Fruit fly (Drosophila melanogaster) whole organism, embryonic: ENCODE measurements around the gene CG9948.

Experiments used
- Abd-B ChIP-seq: fragments of 200-800 bp; sonication (Bioruptor generic); optimal IDR thresholded peaks from 2 replicates; lab custom pipeline; 2018; ENCODE audit warnings: missing biosample characterization, mild to moderate bottlenecking, missing genetic modification characterization, moderate library complexity
- Ada2b ChIP-seq: fragments of 200-800 bp; sonication (Bioruptor generic); IDR thresholded peaks from 2 replicates; pipeline ENCODE4 v1.3.6; 2022; ENCODE audit warnings: missing biosample characterization, missing genetic modification characterization
- Aef1 ChIP-seq: fragments of 200-800 bp; sonication (Bioruptor generic); IDR thresholded peaks from 3 replicates; pipeline ENCODE4 v1.3.6; 2022; ENCODE audit warnings: missing biosample characterization, missing genetic modification characterization
- Blimp-1 ChIP-seq: fragments of 200-800 bp; sonication (Bioruptor generic); optimal IDR thresholded peaks from 3 replicates; lab custom pipeline; 2018; ENCODE audit warnings: missing biosample characterization, missing genetic modification characterization, mild to moderate bottlenecking, moderate library complexity, missing genetic modification reagents
- CG10654 ChIP-seq: fragments of 200-800 bp; sonication (Bioruptor generic); optimal IDR thresholded peaks from 2 replicates; lab custom pipeline; 2016; ENCODE audit warnings: missing biosample characterization, missing genetic modification characterization
- CG11456 ChIP-seq: fragments of 200-800 bp; sonication (Bioruptor generic); IDR thresholded peaks from 3 replicates; pipeline ENCODE4 v1.3.6; 2022; ENCODE audit warnings: missing biosample characterization, missing genetic modification characterization
- CG12155 ChIP-seq: fragments of 200-800 bp; sonication (Bioruptor generic); optimal IDR thresholded peaks from 3 replicates; lab custom pipeline; 2016; ENCODE audit warnings: missing biosample characterization, missing genetic modification characterization
- CG1233 ChIP-seq: fragments of 200-800 bp; sonication (Bioruptor generic); optimal IDR thresholded peaks from 4 replicates; lab custom pipeline; 2018; ENCODE audit warnings: missing biosample characterization, mild to moderate bottlenecking, missing genetic modification characterization
- CG14050 ChIP-seq: fragments of 200-800 bp; sonication (Bioruptor generic); IDR thresholded peaks from 3 replicates; pipeline ENCODE4 v1.3.6; 2022; ENCODE audit warnings: missing biosample characterization, missing genetic modification characterization
- CG15011 ChIP-seq: fragments of 200-800 bp; sonication (Bioruptor generic); optimal IDR thresholded peaks from 3 replicates; lab custom pipeline; 2018; ENCODE audit warnings: missing biosample characterization, mild to moderate bottlenecking, missing genetic modification characterization
- CG1602 ChIP-seq: fragments of 200-800 bp; sonication (Bioruptor generic); optimal IDR thresholded peaks from 3 replicates; lab custom pipeline; 2016; ENCODE audit warnings: missing biosample characterization, missing genetic modification characterization
- CG16815 ChIP-seq: fragments of 200-800 bp; sonication (Bioruptor generic); optimal IDR thresholded peaks from 3 replicates; lab custom pipeline; 2017; ENCODE audit warnings: missing biosample characterization, mild to moderate bottlenecking, missing genetic modification characterization
- CG17328 ChIP-seq: fragments of 200-800 bp; sonication (Bioruptor generic); IDR thresholded peaks from 2 replicates; pipeline ENCODE4 v1.3.6; 2022; ENCODE audit warnings: missing biosample characterization, missing genetic modification characterization
- CG17361 ChIP-seq: fragments of 200-800 bp; sonication (Bioruptor generic); IDR thresholded peaks from 3 replicates; pipeline ENCODE4 v1.3.6; 2022; ENCODE audit warnings: missing biosample characterization, missing genetic modification characterization
- CG17385 ChIP-seq: fragments of 200-800 bp; sonication (Bioruptor generic); optimal IDR thresholded peaks from 3 replicates; lab custom pipeline; 2018; ENCODE audit warnings: missing biosample characterization, mild to moderate bottlenecking, missing genetic modification characterization
- CG18764 ChIP-seq: fragments of 200-800 bp; sonication (Bioruptor generic); optimal IDR thresholded peaks from 3 replicates; lab custom pipeline; 2016; ENCODE audit warnings: missing biosample characterization, missing genetic modification characterization
- CG2889 ChIP-seq: fragments of 200-800 bp; sonication (Bioruptor generic); IDR thresholded peaks from 3 replicates; pipeline ENCODE4 v1.3.6; 2022; ENCODE audit warnings: missing biosample characterization, missing genetic modification characterization
- CG3163 ChIP-seq: fragments of 200-800 bp; sonication (Bioruptor generic); optimal IDR thresholded peaks from 3 replicates; lab custom pipeline; 2016; ENCODE audit warnings: missing biosample characterization, missing genetic modification characterization
- CG4328 ChIP-seq: fragments of 200-800 bp; sonication (Bioruptor generic); optimal IDR thresholded peaks from 3 replicates; lab custom pipeline; 2017; ENCODE audit warnings: missing biosample characterization, missing genetic modification reagents, missing genetic modification characterization
- CG4820 ChIP-seq: fragments of 200-800 bp; sonication (Bioruptor generic); optimal IDR thresholded peaks from 3 replicates; lab custom pipeline; 2016; ENCODE audit warnings: missing biosample characterization, missing genetic modification characterization
- CG5180 ChIP-seq: fragments of 200-800 bp; sonication (Bioruptor generic); optimal IDR thresholded peaks from 3 replicates; lab custom pipeline; 2017; ENCODE audit warnings: missing biosample characterization, missing genetic modification characterization, mild to moderate bottlenecking, moderate library complexity, missing genetic modification reagents
- CG7745 ChIP-seq: fragments of 200-800 bp; sonication (Bioruptor generic); optimal IDR thresholded peaks from 2 replicates; lab custom pipeline; 2018; ENCODE audit warnings: missing biosample characterization, mild to moderate bottlenecking, missing genetic modification characterization, moderate library complexity
- CG7963 ChIP-seq: fragments of 200-800 bp; sonication (Bioruptor generic); IDR thresholded peaks from 3 replicates; pipeline ENCODE4 v1.3.6; 2022; ENCODE audit warnings: missing biosample characterization, missing genetic modification characterization; ENCODE audit not compliant: partially characterized antibody
- CG9797 ChIP-seq: fragments of 200-800 bp; sonication (Bioruptor generic); optimal IDR thresholded peaks from 3 replicates; lab custom pipeline; 2018; ENCODE audit warnings: missing biosample characterization, mild to moderate bottlenecking, missing genetic modification characterization
- Camta ChIP-seq: fragments of 200-800 bp; sonication (Bioruptor generic); optimal IDR thresholded peaks from 2 replicates; lab custom pipeline; 2016; ENCODE audit warnings: missing biosample characterization, missing genetic modification characterization
- Fer1 ChIP-seq: fragments of 200-800 bp; sonication (Bioruptor generic); optimal IDR thresholded peaks from 2 replicates; lab custom pipeline; 2017; ENCODE audit warnings: missing biosample characterization, mild to moderate bottlenecking, missing genetic modification characterization
- HLHmδ ChIP-seq: fragments of 200-800 bp; sonication (Bioruptor generic); optimal IDR thresholded peaks from 2 replicates; lab custom pipeline; 2018; ENCODE audit warnings: missing biosample characterization, mild to moderate bottlenecking, missing genetic modification characterization, moderate library complexity
- Lim3 ChIP-seq: fragments of 200-800 bp; sonication (Bioruptor generic); IDR thresholded peaks from 2 replicates; pipeline ENCODE4 v1.3.6; 2022; ENCODE audit warnings: missing biosample characterization, missing genetic modification characterization
- NK7.1 ChIP-seq: fragments of 200-800 bp; sonication (Bioruptor generic); optimal IDR thresholded peaks from 3 replicates; lab custom pipeline; 2016; ENCODE audit warnings: missing biosample characterization, missing genetic modification characterization
- PHDP ChIP-seq: fragments of 200-800 bp; sonication (Bioruptor generic); optimal IDR thresholded peaks from 3 replicates; lab custom pipeline; 2018; ENCODE audit warnings: missing biosample characterization, mild to moderate bottlenecking, missing genetic modification characterization, moderate library complexity
- Ravus ChIP-seq: fragments of 200-800 bp; sonication (Bioruptor generic); IDR thresholded peaks from 2 replicates; pipeline ENCODE4 v1.3.6; 2022; ENCODE audit warnings: missing biosample characterization, missing genetic modification characterization
- Rfx ChIP-seq: fragments of 200-800 bp; sonication (Bioruptor generic); IDR thresholded peaks from 2 replicates; pipeline ENCODE4 v1.3.6; 2022; ENCODE audit warnings: missing biosample characterization, missing genetic modification characterization
- ara ChIP-seq: fragments of 200-800 bp; sonication (Bioruptor generic); IDR thresholded peaks from 2 replicates; pipeline ENCODE4 v1.3.6; 2022; ENCODE audit warnings: missing biosample characterization, missing genetic modification characterization
- danr ChIP-seq: fragments of 200-800 bp; sonication (Bioruptor generic); IDR thresholded peaks from 2 replicates; pipeline ENCODE4 v1.3.6; 2022; ENCODE audit warnings: missing biosample characterization, missing genetic modification characterization
- dimm ChIP-seq: fragments of 200-800 bp; sonication (Bioruptor generic); IDR thresholded peaks from 2 replicates; pipeline ENCODE4 v1.3.6; 2022; ENCODE audit warnings: missing biosample characterization, missing genetic modification characterization
- esg ChIP-seq: fragments of 200-800 bp; sonication (Bioruptor generic); conservative IDR thresholded peaks from 2 replicates; pipeline ENCODE4 v1.3.6; 2022; ENCODE audit warnings: missing biosample characterization, missing genetic modification characterization
- fd96Cb ChIP-seq: fragments of 200-800 bp; sonication (Bioruptor generic); optimal IDR thresholded peaks from 2 replicates; lab custom pipeline; 2018; ENCODE audit warnings: missing biosample characterization, mild to moderate bottlenecking, missing genetic modification characterization, moderate library complexity
- gem ChIP-seq: fragments of 200-800 bp; sonication (Bioruptor generic); optimal IDR thresholded peaks from 2 replicates; lab custom pipeline; 2019; ENCODE audit warnings: missing biosample characterization, mild to moderate bottlenecking, missing genetic modification characterization, moderate library complexity
- grau ChIP-seq: fragments of 200-800 bp; optimal IDR thresholded peaks from 3 replicates; lab custom pipeline; 2019; ENCODE audit warnings: missing biosample characterization, mild to moderate bottlenecking, missing genetic modification characterization, moderate library complexity
- hbn ChIP-seq: fragments of 200-800 bp; sonication (Bioruptor generic); IDR thresholded peaks from 2 replicates; pipeline ENCODE4 v1.3.6; 2022; ENCODE audit warnings: missing biosample characterization, missing genetic modification characterization; ENCODE audit not compliant: partially characterized antibody
- jumu ChIP-seq: fragments of 200-800 bp; sonication (Bioruptor generic); optimal IDR thresholded peaks from 3 replicates; lab custom pipeline; 2016; ENCODE audit warnings: missing biosample characterization, missing genetic modification characterization
- kah ChIP-seq: fragments of 200-800 bp; sonication (Bioruptor generic); optimal IDR thresholded peaks from 2 replicates; lab custom pipeline; 2018; ENCODE audit warnings: missing biosample characterization, mild to moderate bottlenecking, missing genetic modification characterization
- nau ChIP-seq: fragments of 200-800 bp; sonication (Bioruptor generic); optimal IDR thresholded peaks from 3 replicates; lab custom pipeline; 2017; ENCODE audit warnings: missing biosample characterization, mild to moderate bottlenecking, missing genetic modification characterization, missing genetic modification reagents
- nom ChIP-seq: fragments of 200-800 bp; sonication (Bioruptor generic); optimal IDR thresholded peaks from 2 replicates; lab custom pipeline; 2017; ENCODE audit warnings: missing biosample characterization, missing genetic modification characterization, mild to moderate bottlenecking, moderate library complexity, missing genetic modification reagents
- prd ChIP-seq, 3 experiments: fragments of >200 bp in 2 of 3; fragments of 200-800 bp in 1 of 3; sonication (Bioruptor generic) in 1 of 3; optimal IDR thresholded peaks in 2 of 3; IDR thresholded peaks in 1 of 3; 2 replicates in 2 of 3; 3 replicates in 1 of 3; pipeline versions ENCODE4 v1.3.6 to Lab custom; 2017 to 2022; ENCODE audit warnings: missing biosample characterization in 1 of 3, missing genetic modification characterization in 1 of 3
- sens-2 ChIP-seq: fragments of 200-800 bp; sonication (Bioruptor generic); IDR thresholded peaks from 2 replicates; pipeline ENCODE4 v1.3.6; 2022; ENCODE audit warnings: missing biosample characterization, missing genetic modification characterization
- sim ChIP-seq: fragments of 200-800 bp; sonication (Bioruptor generic); IDR thresholded peaks from 2 replicates; pipeline ENCODE4 v1.3.6; 2022; ENCODE audit warnings: missing biosample characterization, missing genetic modification characterization
- so ChIP-seq: fragments of 200-800 bp; sonication (Bioruptor generic); IDR thresholded peaks from 3 replicates; pipeline ENCODE4 v1.3.6; 2022; ENCODE audit warnings: missing biosample characterization, missing genetic modification characterization
- wor ChIP-seq: fragments of 200-800 bp; sonication (Bioruptor generic); IDR thresholded peaks from 2 replicates; pipeline ENCODE4 v1.3.6; 2022; ENCODE audit warnings: missing biosample characterization, missing genetic modification characterization

Gene CG9948

DNA sequence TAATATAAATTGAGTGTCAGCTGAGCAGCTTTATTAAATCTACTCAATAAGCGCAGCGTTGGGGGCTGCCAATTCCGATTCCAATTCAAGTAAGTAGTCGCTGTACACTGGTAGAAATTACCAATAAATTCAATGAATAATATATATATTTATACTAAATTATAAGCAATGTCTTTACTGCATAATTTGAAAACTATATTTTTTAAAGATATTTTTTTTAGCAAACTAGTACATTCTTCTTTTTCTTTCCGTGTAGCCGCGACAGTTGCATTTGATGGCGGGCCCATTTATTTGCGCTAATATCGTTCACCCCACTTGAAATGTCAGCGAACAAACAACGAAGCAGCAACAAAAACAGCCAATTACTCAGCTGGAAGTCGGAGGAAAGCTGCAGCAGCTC, 21.6 kb downstream of the CG9948 start (continued):
- TF ChIP-seq grau = peak; percentile 5
- peak; percentile 39 for TF ChIP-seq CG1602
- TF ChIP-seq CG14050 (GFP tag; lab: Robert Waterston, UW) = peak; percentile 40; the same call in 1 of the 3 replicates
- TF ChIP-seq Lim3 (GFP tag; lab: Robert Waterston, UW) = peak; percentile 52; the same call in 1 of the 2 replicates
- no peak for TF ChIP-seq jumu (GFP tag; lab: Kevin White, UChicago)
- peak; percentile 46 for TF ChIP-seq Rfx (GFP tag; lab: Robert Waterston, UW)
- peak; percentile 19; the same call in 1 of the 2 replicates for TF ChIP-seq Ravus
- TF ChIP-seq nau (GFP tag; lab: Kevin White, UChicago) = peak; percentile 2
- TF ChIP-seq fd96Cb = peak; percentile 60
- no peak for TF ChIP-seq Camta (GFP tag; lab: Kevin White, UChicago)
- TF ChIP-seq CG10654 (GFP tag; lab: Kevin White, UChicago) = peak; percentile 40
- TF ChIP-seq CG9797 (GFP tag; lab: Kevin White, UChicago) = no peak
- no peak for TF ChIP-seq CG3163
- peak; percentile 35; the same call in 1 of the 2 replicates for TF ChIP-seq ara
- peak; percentile 2 for TF ChIP-seq CG15011
- peak; percentile 36 for TF ChIP-seq CG5180 (GFP tag; lab: Kevin White, UChicago)
- TF ChIP-seq CG4820 (GFP tag; lab: Kevin White, UChicago) = peak; percentile 31
- TF ChIP-seq kah (GFP tag; lab: Kevin White, UChicago) = peak; percentile 19
- TF ChIP-seq CG7963 = no peak
- 0 out of 2 replicates have a peak, but pooled peaks have one; percentile 46 for TF ChIP-seq sim (GFP tag; lab: Robert Waterston, UW)
- no peak for TF ChIP-seq hbn (GFP tag; lab: Robert Waterston, UW)
- peak; percentile 45; the same call in 1 of the 2 replicates for TF ChIP-seq CG17328 (GFP tag; lab: Robert Waterston, UW)
- TF ChIP-seq CG4328 = no peak
- peak; percentile 32; the same call in 1 of the 3 replicates for TF ChIP-seq Aef1
- peak; percentile 52 for TF ChIP-seq esg
- TF ChIP-seq Fer1 (GFP tag; lab: Kevin White, UChicago) = peak; percentile 57
- TF ChIP-seq so = peak; percentile 74; the same call in 2 of the 3 replicates
- peak; percentile 19 for TF ChIP-seq CG1233 (GFP tag; lab: Kevin White, UChicago)
- peak; percentile 39 for TF ChIP-seq CG12155 (GFP tag; lab: Kevin White, UChicago)
- TF ChIP-seq wor (GFP tag; lab: Robert Waterston, UW) = peak; percentile 44
- TF ChIP-seq CG7745 (tag; lab: Kevin White, UChicago) = no peak
- no peak for TF ChIP-seq NK7.1
- TF ChIP-seq sens-2 = peak; percentile 46; the same call in 1 of the 2 replicates
- peak; percentile 20 for TF ChIP-seq nom (GFP tag; lab: Kevin White, UChicago)
- no peak for TF ChIP-seq HLHmδ
- TF ChIP-seq CG17385 = peak; percentile 61
- TF ChIP-seq danr (GFP tag; lab: Robert Waterston, UW) = 0 out of 2 replicates have a peak, but pooled peaks have one; percentile 18
- peak; percentile 45; the same call in 1 of the 3 replicates for TF ChIP-seq CG11456 (GFP tag; lab: Robert Waterston, UW)
- TF ChIP-seq CG18764 (GFP tag; lab: Kevin White, UChicago) = peak; percentile 23
- TF ChIP-seq CG17361 (GFP tag; lab: Robert Waterston, UW) = peak; percentile 51; the same call in 2 of the 3 replicates
- no peak for TF ChIP-seq CG2889 (GFP tag; lab: Robert Waterston, UW)
- peak; percentile 72 for TF ChIP-seq Blimp-1
- TF ChIP-seq Abd-B = peak; percentile 62
- no peak for TF ChIP-seq prd (optimal IDR thresholded peaks at IDR 0.05; lab: Kevin White, UChicago)
- peak; percentile 72 for TF ChIP-seq prd (GFP tag; IDR thresholded peaks at IDR 0.05; lab: Robert Waterston, UW)
- TF ChIP-seq PHDP (tag; lab: Kevin White, UChicago) = peak; percentile 63
- peak; percentile 36; the same call in 1 of the 2 replicates for TF ChIP-seq dimm (GFP tag; lab: Robert Waterston, UW)
- TF ChIP-seq gem (tag; lab: Kevin White, UChicago) = peak; percentile 79
- TF ChIP-seq Ada2b (GFP tag; lab: Robert Waterston, UW) = peak; percentile 66; the same call in 1 of the 2 replicates
- TF ChIP-seq CG16815 = peak; percentile 42
